Worm (Caenorhabditis elegans) whole organism, midembryonic: ENCODE data around the gene T25D3.4.

Source experiments
- med-1 ChIP-seq: sonication (generic microtip); optimal IDR thresholded peaks from 2 replicates; lab custom pipeline; 2017; ENCODE audit warnings: missing genetic modification characterization, mild to moderate bottlenecking, missing compliant biosample characterization, antibody characterized with exemption, missing genetic modification reagents; ENCODE audit not compliant: insufficient read depth
- tab-1 ChIP-seq: fragments of 200-800 bp; sonication (Bioruptor generic); IDR thresholded peaks from 2 replicates; pipeline ENCODE4 v1.3.6; 2022; ENCODE audit warnings: missing genetic modification characterization, missing compliant biosample characterization

ce11 chrII:194458-194857 is 47.4 kb downstream of the T25D3.4 start, which contains the start of gene abu-11:
- TF ChIP-seq med-1: no peak
- TF ChIP-seq tab-1 (GFP tag; lab: Robert Waterston, UW): no peak
